Worm (Caenorhabditis elegans): ENCODE data around the gene W07G1.1.
A peak's percentile ranks its signal among the peaks of the same experiment; 100 is the strongest.

W07G1.1 gene

ce11 chrII:13958359-13958758 lies 18.9 kb upstream of the W07G1.1 start (continued):
- TF ChIP-seq egl-13 (tag; optimal IDR thresholded peaks at IDR 0.05) (no peak), snu-23 (GFP tag; optimal IDR thresholded peaks at IDR 0.05) (no peak), tlp-1 (tag; optimal IDR thresholded peaks at IDR 0.05) (no peak), hlh-17 (GFP tag; optimal IDR thresholded peaks at IDR 0.05; ENCODE audit: borderline replicate concordance) (no peak), lin-39 (tag; optimal IDR thresholded peaks at IDR 0.05) (no peak), unc-98 (GFP tag; IDR thresholded peaks at IDR 0.05) (no peak), nhr-12 (tag; optimal IDR thresholded peaks at IDR 0.05) (no peak), sox-4 (tag; optimal IDR thresholded peaks at IDR 0.05) (no peak), F16B12.6 (tag; optimal IDR thresholded peaks at IDR 0.05) (no peak), C16A3.4 (tag; optimal IDR thresholded peaks at IDR 0.05) (no peak), grh-1 (GFP tag; IDR thresholded peaks at IDR 0.05) (no peak), nhr-71 (tag; optimal IDR thresholded peaks at IDR 0.05) (peak; percentile 25), aha-1 (tag; optimal IDR thresholded peaks at IDR 0.05) (no peak)

DNA sequence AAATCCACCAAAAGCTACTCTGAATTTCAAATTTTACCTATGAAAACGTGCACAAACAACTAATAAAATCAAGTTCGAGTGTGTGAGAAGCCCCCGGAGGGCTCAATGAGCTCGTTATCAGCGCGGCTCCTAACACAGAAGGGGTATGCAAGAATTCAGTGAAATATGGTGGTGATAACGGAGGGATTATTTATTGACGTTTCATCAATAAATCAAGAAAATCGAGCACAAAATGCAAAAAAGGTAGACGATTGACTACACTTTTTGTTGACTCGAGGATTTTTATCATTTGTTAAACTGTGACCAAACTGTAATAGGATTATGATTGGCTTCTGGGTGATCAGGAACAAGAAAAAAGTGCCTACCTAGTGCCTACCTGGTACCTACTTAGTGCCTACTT lies 18.0 kb upstream of the W07G1.1 start, which contains the start of gene zip-3:
zip-3 (minus strand) TSS at position 21 of the 400 bp plus-strand sequence.
- TF ChIP-seq hpl-2 (GFP tag; optimal IDR thresholded peaks at IDR 0.05) (no peak), elt-2 (tag; optimal IDR thresholded peaks at IDR 0.05) (peak; percentile 56)

ce11 chrII:13956529-13956928 lies 17.1 kb upstream of the W07G1.1 start:
- TF ChIP-seq nhr-11 (tag; optimal IDR thresholded peaks at IDR 0.05), result no peak
- peak in 1 of 2 experiments; percentile 25 for TF ChIP-seq lsy-2 (tag; optimal IDR thresholded peaks at IDR 0.05)
- TF ChIP-seq elt-2 (tag; optimal IDR thresholded peaks at IDR 0.05), result peak; percentile 89
- TF ChIP-seq nhr-20 (tag; optimal IDR thresholded peaks at IDR 0.05), result peak; percentile 20
- peak in 1 of 2 experiments; percentile 38 for TF ChIP-seq lin-35 (GFP tag; optimal IDR thresholded peaks at IDR 0.05)
- TF ChIP-seq nhr-19 (GFP tag; conservative IDR thresholded peaks at IDR 0.05), result no peak
- no peak for TF ChIP-seq skn-1 (tag; optimal IDR thresholded peaks at IDR 0.05)
- TF ChIP-seq ceh-88 (GFP tag; IDR thresholded peaks at IDR 0.05), result no peak
- TF ChIP-seq nhr-77 (tag; optimal IDR thresholded peaks at IDR 0.05), result peak; percentile 4
- no peak for TF ChIP-seq efl-1 (optimal IDR thresholded peaks at IDR 0.05)
- TF ChIP-seq efl-1 (GFP tag; optimal IDR thresholded peaks at IDR 0.05 in 1 of 2), result peak in 1 of 2 experiments; percentile 67

DNA sequence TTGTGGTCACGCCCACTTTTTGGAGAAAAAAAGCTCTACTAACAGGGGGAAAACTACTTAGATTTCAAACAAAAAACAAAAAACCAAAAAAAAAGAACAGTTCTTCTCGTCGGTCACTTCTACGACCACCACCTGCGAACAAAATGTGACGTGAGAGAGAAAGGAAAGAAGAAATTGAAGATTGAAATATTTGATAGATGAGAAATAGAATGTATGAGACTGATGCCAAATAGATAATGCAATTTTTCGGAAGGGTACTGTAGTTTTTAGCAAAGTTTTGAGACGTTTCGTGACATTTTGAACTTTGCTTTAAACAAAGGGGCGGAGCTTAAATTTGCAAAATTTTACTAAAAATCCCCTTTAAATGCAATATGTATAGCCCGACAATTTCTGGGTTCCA lies 15.5 kb upstream of the W07G1.1 start:
- TF ChIP-seq lin-14 (GFP tag; optimal IDR thresholded peaks at IDR 0.05) (peak; percentile 44), nhr-20 (tag; optimal IDR thresholded peaks at IDR 0.05) (peak; percentile 34), elt-3 (tag; optimal IDR thresholded peaks at IDR 0.05) (peak in 1 of 6 experiments; percentile 12), blmp-1 (tag; optimal IDR thresholded peaks at IDR 0.05) (peak; percentile 72), lsy-2 (tag; optimal IDR thresholded peaks at IDR 0.05) (peak in 1 of 2 experiments; percentile 56), lin-39 (tag; optimal IDR thresholded peaks at IDR 0.05) (no peak)

ce11 chrII:13954077-13954476 lies 14.6 kb upstream of the W07G1.1 start:
- TF ChIP-seq lsy-2 (tag; optimal IDR thresholded peaks at IDR 0.05) (peak; percentile 16 to 38), lin-35 (GFP tag; optimal IDR thresholded peaks at IDR 0.05) (peak in 1 of 2 experiments; percentile 44), mep-1 (tag; optimal IDR thresholded peaks at IDR 0.05) (peak; percentile 64), fkh-8 (tag; optimal IDR thresholded peaks at IDR 0.05) (no peak), egl-13 (tag; optimal IDR thresholded peaks at IDR 0.05) (no peak), elt-2 (tag; optimal IDR thresholded peaks at IDR 0.05) (peak; percentile 86), nhr-77 (tag; optimal IDR thresholded peaks at IDR 0.05) (no peak), sox-4 (tag; optimal IDR thresholded peaks at IDR 0.05) (no peak), lin-15B (tag; optimal IDR thresholded peaks at IDR 0.05) (no peak), nhr-84 (tag; optimal IDR thresholded peaks at IDR 0.05) (no peak), mdl-1 (tag; optimal IDR thresholded peaks at IDR 0.05) (peak in 1 of 2 experiments; percentile 5), nhr-19 (GFP tag; conservative IDR thresholded peaks at IDR 0.05) (0 out of 2 replicates have a peak, but pooled peaks have one; percentile 6), snu-23 (GFP tag; optimal IDR thresholded peaks at IDR 0.05) (peak; percentile 38), blmp-1 (tag; optimal IDR thresholded peaks at IDR 0.05) (peak; percentile 3), nhr-85 (tag) (peak; percentile 25), ces-1 (GFP tag; optimal IDR thresholded peaks at IDR 0.05) (no peak), ztf-4 (tag; optimal IDR thresholded peaks at IDR 0.05) (no peak), tbx-2 (tag; optimal IDR thresholded peaks at IDR 0.05) (peak; percentile 1), nhr-47 (tag; optimal IDR thresholded peaks at IDR 0.05) (no peak), ceh-90 (tag; optimal IDR thresholded peaks at IDR 0.05) (no peak), nhr-20 (tag; optimal IDR thresholded peaks at IDR 0.05) (peak; percentile 61), nhr-90 (tag; optimal IDR thresholded peaks at IDR 0.05; ENCODE audit: poor library complexity) (peak; percentile 45), isw-1 (GFP tag; IDR thresholded peaks at IDR 0.05) (no peak), dpl-1 (GFP tag; optimal IDR thresholded peaks at IDR 0.05) (peak in 1 of 3 experiments; percentile 28), nhr-71 (tag; optimal IDR thresholded peaks at IDR 0.05) (peak; percentile 53), lin-14 (GFP tag; optimal IDR thresholded peaks at IDR 0.05) (peak; percentile 83), efl-1 (optimal IDR thresholded peaks at IDR 0.05) (peak; percentile 25 to 28), efl-1 (GFP tag; optimal IDR thresholded peaks at IDR 0.05 in 1 of 2) (peak in 1 of 2 experiments; percentile 74), nhr-76 (tag; optimal IDR thresholded peaks at IDR 0.05) (no peak), sptf-1 (tag; optimal IDR thresholded peaks at IDR 0.05) (no peak)

Measured in whole organism, L1 larva.